Fruit fly (Drosophila melanogaster) whole organism, embryonic: Measurements from ENCODE around the gene IntS4.

Experiments used
- Atf-2 ChIP-seq: fragments of 200-800 bp; sonication (Bioruptor generic); optimal IDR thresholded peaks from 2 replicates; lab custom pipeline; 2016; ENCODE audit warnings: missing biosample characterization, missing genetic modification characterization
- Awh ChIP-seq: fragments of 200-800 bp; sonication (Bioruptor generic); IDR thresholded peaks from 2 replicates; pipeline ENCODE4, ENCODE4 v1.3.6; 2022; ENCODE audit warnings: missing biosample characterization, missing genetic modification characterization
- B-H2 ChIP-seq: fragments of 200-800 bp; sonication (Bioruptor generic); optimal IDR thresholded peaks from 2 replicates; lab custom pipeline; 2018; ENCODE audit warnings: missing biosample characterization, mild to moderate bottlenecking, missing genetic modification characterization
- C15 ChIP-seq: fragments of 200-800 bp; sonication (Bioruptor generic); IDR thresholded peaks from 3 replicates; pipeline ENCODE4 v1.3.6; 2022; ENCODE audit warnings: missing biosample characterization, missing genetic modification characterization
- CG10147 ChIP-seq: fragments of 200-800 bp; sonication (Bioruptor generic); optimal IDR thresholded peaks from 2 replicates; lab custom pipeline; 2019; ENCODE audit warnings: missing biosample characterization, mild to moderate bottlenecking, missing genetic modification characterization, moderate library complexity
- CG10267 ChIP-seq: fragments of 200-800 bp; sonication (Bioruptor generic); optimal IDR thresholded peaks from 2 replicates; lab custom pipeline; 2018; ENCODE audit warnings: missing biosample characterization, mild to moderate bottlenecking, missing genetic modification characterization, moderate library complexity
- CG10431 ChIP-seq: fragments of 200-800 bp; sonication (Bioruptor generic); optimal IDR thresholded peaks from 3 replicates; lab custom pipeline; 2018; ENCODE audit warnings: missing biosample characterization, mild to moderate bottlenecking, missing genetic modification characterization
- CG11093 ChIP-seq: fragments of 200-800 bp; sonication (Bioruptor generic); IDR thresholded peaks from 3 replicates; pipeline ENCODE4 v1.3.6; 2022; ENCODE audit warnings: missing biosample characterization, missing genetic modification characterization
- CG12219 ChIP-seq: fragments of 200-800 bp; sonication (Bioruptor generic); optimal IDR thresholded peaks from 3 replicates; lab custom pipeline; 2018; ENCODE audit warnings: missing biosample characterization, mild to moderate bottlenecking, missing genetic modification characterization
- CG14014 ChIP-seq: fragments of 200-800 bp; sonication (Bioruptor generic); IDR thresholded peaks from 2 replicates; pipeline ENCODE4 v1.3.6; 2022; ENCODE audit warnings: missing biosample characterization, missing genetic modification characterization
- CG15479 ChIP-seq: fragments of 200-800 bp; sonication (Bioruptor generic); optimal IDR thresholded peaks from 3 replicates; lab custom pipeline; 2019; ENCODE audit warnings: missing biosample characterization, mild to moderate bottlenecking, missing genetic modification characterization, moderate library complexity
- CG1602 ChIP-seq: fragments of 200-800 bp; sonication (Bioruptor generic); optimal IDR thresholded peaks from 3 replicates; lab custom pipeline; 2016; ENCODE audit warnings: missing biosample characterization, missing genetic modification characterization
- CG1647 ChIP-seq: fragments of 200-800 bp; sonication (Bioruptor generic); optimal IDR thresholded peaks from 3 replicates; lab custom pipeline; 2016; ENCODE audit warnings: missing biosample characterization, missing genetic modification characterization
- CG17612 ChIP-seq: fragments of 200-800 bp; sonication (Bioruptor generic); IDR thresholded peaks from 2 replicates; pipeline ENCODE4 v1.3.6; 2022; ENCODE audit warnings: missing biosample characterization, missing genetic modification characterization
- CG18619 ChIP-seq: fragments of 200-800 bp; sonication (Bioruptor generic); optimal IDR thresholded peaks from 3 replicates; lab custom pipeline; 2017; ENCODE audit warnings: missing biosample characterization, mild to moderate bottlenecking, missing genetic modification characterization
- CG3065 ChIP-seq: fragments of 200-800 bp; sonication (Bioruptor generic); optimal IDR thresholded peaks from 2 replicates; lab custom pipeline; 2016; ENCODE audit warnings: missing biosample characterization, missing genetic modification characterization
- CG33213 ChIP-seq: fragments of 200-800 bp; sonication (Bioruptor generic); optimal IDR thresholded peaks from 3 replicates; lab custom pipeline; 2016; ENCODE audit warnings: missing biosample characterization, missing genetic modification characterization
- CG34376 ChIP-seq: fragments of 200-800 bp; sonication (Bioruptor generic); optimal IDR thresholded peaks from 2 replicates; lab custom pipeline; 2018; ENCODE audit warnings: missing biosample characterization, mild to moderate bottlenecking, missing genetic modification characterization
- CG43689 ChIP-seq: fragments of 200-800 bp; sonication (Bioruptor generic); IDR thresholded peaks from 2 replicates; pipeline ENCODE4 v1.3.6; 2022; ENCODE audit warnings: missing biosample characterization, missing genetic modification characterization
- CG8290 ChIP-seq, 3 experiments: fragments of 200-800 bp; sonication (Bioruptor generic); optimal IDR thresholded peaks; 2 replicates each; lab custom pipeline; 2016 to 2019; ENCODE audit warnings: missing biosample characterization in 3 of 3, missing genetic modification characterization in 3 of 3, mild to moderate bottlenecking in 2 of 3, moderate library complexity in 1 of 3
- CG9817 ChIP-seq: fragments of 200-800 bp; sonication (Bioruptor generic); optimal IDR thresholded peaks from 2 replicates; lab custom pipeline; 2018; ENCODE audit warnings: missing biosample characterization, mild to moderate bottlenecking, missing genetic modification characterization, moderate library complexity
- D19A ChIP-seq: fragments of 200-800 bp; optimal IDR thresholded peaks from 3 replicates; lab custom pipeline; 2019; ENCODE audit warnings: missing biosample characterization, mild to moderate bottlenecking, missing genetic modification characterization, moderate library complexity
- Dbx ChIP-seq: fragments of 200-800 bp; sonication (Bioruptor generic); IDR thresholded peaks from 3 replicates; pipeline ENCODE4 v1.3.6; 2022; ENCODE audit warnings: missing biosample characterization, missing genetic modification characterization
- Dll ChIP-seq: fragments of 200-800 bp; sonication (Bioruptor generic); IDR thresholded peaks from 4 replicates; pipeline ENCODE4 v1.3.6; 2022; ENCODE audit warnings: missing biosample characterization, missing genetic modification characterization; ENCODE audit not compliant: partially characterized antibody
- Gsc ChIP-seq: fragments of 200-800 bp; sonication (Bioruptor generic); IDR thresholded peaks from 2 replicates; pipeline ENCODE4 v1.3.6; 2022; ENCODE audit warnings: missing biosample characterization, missing genetic modification characterization
- HHEX ChIP-seq: fragments of 200-800 bp; sonication (Bioruptor generic); optimal IDR thresholded peaks from 3 replicates; lab custom pipeline; 2017; ENCODE audit warnings: missing biosample characterization, mild to moderate bottlenecking, missing genetic modification characterization, missing genetic modification reagents
- Hr3 ChIP-seq: fragments of 200-800 bp; sonication (Bioruptor generic); optimal IDR thresholded peaks from 3 replicates; lab custom pipeline; 2016; ENCODE audit warnings: missing biosample characterization, missing genetic modification characterization
- Kr ChIP-seq: fragments of 200-800 bp; sonication (Bioruptor generic); optimal IDR thresholded peaks from 2 replicates; lab custom pipeline; 2017; ENCODE audit warnings: missing biosample characterization, mild to moderate bottlenecking, missing genetic modification characterization
- Lhr ChIP-seq: fragments of 200-800 bp; sonication (Bioruptor generic); optimal IDR thresholded peaks from 3 replicates; lab custom pipeline; 2017; ENCODE audit warnings: mild to moderate bottlenecking, missing biosample characterization, missing genetic modification reagents, missing genetic modification characterization
- Lpt ChIP-seq: fragments of >200 bp; optimal IDR thresholded peaks from 2 replicates; lab custom pipeline; 2018; ENCODE audit warnings: missing biosample characterization, missing genetic modification characterization
- MBD-R2 ChIP-seq: fragments of 200-800 bp; sonication (Bioruptor generic); IDR thresholded peaks from 2 replicates; pipeline ENCODE4 v1.3.6; 2022; ENCODE audit warnings: missing biosample characterization, missing genetic modification characterization
- Max ChIP-seq: fragments of 200-800 bp; sonication (Bioruptor generic); optimal IDR thresholded peaks from 2 replicates; lab custom pipeline; 2016; ENCODE audit warnings: missing biosample characterization, mild to moderate bottlenecking, missing genetic modification characterization
- Pdp1 ChIP-seq, 2 experiments: fragments of 200-800 bp; sonication (Bioruptor generic); optimal IDR thresholded peaks; 3 replicates each; lab custom pipeline; 2016; ENCODE audit warnings: missing biosample characterization in 2 of 2, missing genetic modification characterization in 2 of 2, mild to moderate bottlenecking in 1 of 2, moderate library complexity in 1 of 2
- Ravus ChIP-seq: fragments of 200-800 bp; sonication (Bioruptor generic); IDR thresholded peaks from 2 replicates; pipeline ENCODE4 v1.3.6; 2022; ENCODE audit warnings: missing biosample characterization, missing genetic modification characterization
- Usf ChIP-seq: fragments of 200-800 bp; sonication (Bioruptor generic); optimal IDR thresholded peaks from 2 replicates; lab custom pipeline; 2017; ENCODE audit warnings: missing genotype, missing biosample characterization, missing genetic modification characterization
- ac ChIP-seq: fragments of 200-800 bp; sonication (Bioruptor generic); optimal IDR thresholded peaks from 3 replicates; lab custom pipeline; 2017; ENCODE audit warnings: missing biosample characterization, mild to moderate bottlenecking, missing genetic modification characterization
- amos ChIP-seq: fragments of 200-800 bp; sonication (Bioruptor generic); IDR thresholded peaks from 2 replicates; pipeline ENCODE4 v1.3.6; 2022; ENCODE audit warnings: missing biosample characterization, missing genetic modification characterization; ENCODE audit not compliant: partially characterized antibody
- btn ChIP-seq: fragments of 200-800 bp; sonication (Bioruptor generic); optimal IDR thresholded peaks from 2 replicates; lab custom pipeline; 2016; ENCODE audit warnings: missing biosample characterization, missing genetic modification characterization
- dimm ChIP-seq: fragments of 200-800 bp; sonication (Bioruptor generic); IDR thresholded peaks from 2 replicates; pipeline ENCODE4 v1.3.6; 2022; ENCODE audit warnings: missing biosample characterization, missing genetic modification characterization
- dmrt11E ChIP-seq: fragments of 200-800 bp; sonication (Bioruptor generic); optimal IDR thresholded peaks from 3 replicates; lab custom pipeline; 2018; ENCODE audit warnings: missing biosample characterization, mild to moderate bottlenecking, missing genetic modification characterization, moderate library complexity
- hbn ChIP-seq: fragments of 200-800 bp; sonication (Bioruptor generic); IDR thresholded peaks from 2 replicates; pipeline ENCODE4 v1.3.6; 2022; ENCODE audit warnings: missing biosample characterization, missing genetic modification characterization; ENCODE audit not compliant: partially characterized antibody
- knrl ChIP-seq: fragments of 200-800 bp; sonication (Bioruptor generic); IDR thresholded peaks from 3 replicates; pipeline ENCODE4 v1.3.6; 2022; ENCODE audit warnings: missing biosample characterization, missing genetic modification characterization; ENCODE audit not compliant: partially characterized antibody
- p53 ChIP-seq: fragments of 200-800 bp; sonication (Bioruptor generic); optimal IDR thresholded peaks from 2 replicates; lab custom pipeline; 2016; ENCODE audit warnings: missing biosample characterization, missing genetic modification characterization
- pfk ChIP-seq: fragments of 200-800 bp; sonication (Bioruptor generic); optimal IDR thresholded peaks from 2 replicates; lab custom pipeline; 2018; ENCODE audit warnings: missing biosample characterization, mild to moderate bottlenecking, missing genetic modification characterization, moderate library complexity
- schlank ChIP-seq: fragments of 200-800 bp; sonication (Bioruptor generic); optimal IDR thresholded peaks from 2 replicates; lab custom pipeline; 2018; ENCODE audit warnings: missing biosample characterization, mild to moderate bottlenecking, missing genetic modification characterization
- sens ChIP-seq: fragments of 200-800 bp; sonication (Bioruptor generic); peaks from one replicate; lab custom pipeline; 2016; ENCODE audit warnings: missing biosample characterization, missing genetic modification characterization
- sim ChIP-seq: fragments of 200-800 bp; sonication (Bioruptor generic); IDR thresholded peaks from 2 replicates; pipeline ENCODE4 v1.3.6; 2022; ENCODE audit warnings: missing biosample characterization, missing genetic modification characterization
- slp2 ChIP-seq: fragments of 200-800 bp; sonication (Bioruptor generic); optimal IDR thresholded peaks from 2 replicates; lab custom pipeline; 2016; ENCODE audit warnings: missing biosample characterization, missing genetic modification characterization
- tgo ChIP-seq: fragments of 200-800 bp; sonication (Bioruptor generic); IDR thresholded peaks from 3 replicates; pipeline ENCODE4 v1.3.6; 2022; ENCODE audit warnings: missing biosample characterization, missing genetic modification characterization
- unc-4 ChIP-seq: fragments of 200-800 bp; sonication (Bioruptor generic); IDR thresholded peaks from 2 replicates; pipeline ENCODE4 v1.3.6; 2022; ENCODE audit warnings: missing biosample characterization, missing genetic modification characterization; ENCODE audit not compliant: partially characterized antibody
- yki ChIP-seq: fragments of >200 bp; optimal IDR thresholded peaks from 3 replicates; lab custom pipeline; 2018

Gene IntS4

DNA sequence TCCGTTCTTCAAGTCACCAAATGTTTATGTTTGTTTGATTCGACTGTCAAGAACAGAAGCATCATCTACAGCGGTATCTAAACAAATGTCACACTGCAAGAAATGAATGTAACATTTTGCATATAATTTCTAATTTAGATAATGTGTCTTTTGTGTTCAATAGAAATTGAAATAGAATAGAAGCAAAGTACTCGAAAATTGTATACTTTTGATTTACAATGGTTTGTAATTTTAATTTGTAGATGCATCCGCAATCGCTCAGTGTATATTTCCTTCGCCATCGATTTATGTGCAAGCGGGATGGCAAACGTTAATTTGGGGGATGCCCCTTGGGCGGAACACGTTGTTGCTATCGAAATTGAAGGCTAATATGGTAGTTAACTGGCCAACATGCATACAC, 20.4 kb downstream of the IntS4 start (continued):
- no peak for TF ChIP-seq btn (GFP tag; lab: Kevin White, UChicago)
- TF ChIP-seq Usf (GFP tag; lab: Kevin White, UChicago) = no peak
- no peak for TF ChIP-seq ac (GFP tag; lab: Kevin White, UChicago)
- TF ChIP-seq CG8290 (GFP tag; optimal IDR thresholded peaks at IDR 0.05; lab: Kevin White, UChicago) = peak; percentile 48
- TF ChIP-seq CG8290 (tag; optimal IDR thresholded peaks at IDR 0.05; lab: Kevin White, UChicago) = peak in 1 of 2 experiments; percentile 66
- peak; percentile 67 for TF ChIP-seq CG12219
- peak; percentile 54 for TF ChIP-seq D19A
- TF ChIP-seq B-H2 (GFP tag; lab: Kevin White, UChicago) = no peak
- 0 out of 2 replicates have a peak, but pooled peaks have one; percentile 7 for TF ChIP-seq CG17612 (GFP tag; lab: Robert Waterston, UW)
- TF ChIP-seq HHEX (GFP tag; lab: Kevin White, UChicago) = peak; percentile 26
- TF ChIP-seq CG15479 = no peak
- peak; percentile 29 for TF ChIP-seq Hr3 (GFP tag; lab: Kevin White, UChicago)
- peak; percentile 52 for TF ChIP-seq CG33213 (GFP tag; lab: Kevin White, UChicago)
- peak; percentile 89 for TF ChIP-seq sens (GFP tag; lab: Kevin White, UChicago)
- TF ChIP-seq dmrt11E = peak; percentile 64
- TF ChIP-seq Lhr (GFP tag; lab: Kevin White, UChicago) = no peak
- peak; percentile 61 for TF ChIP-seq CG10267 (tag; lab: Kevin White, UChicago)
- peak; percentile 42; the same call in 1 of the 2 replicates for TF ChIP-seq CG14014 (GFP tag; lab: Robert Waterston, UW)
- no peak for TF ChIP-seq CG3065 (GFP tag; lab: Kevin White, UChicago)
- peak; percentile 47; the same call in 1 of the 3 replicates for TF ChIP-seq CG11093 (GFP tag; lab: Robert Waterston, UW)
- peak; percentile 68 for TF ChIP-seq tgo (GFP tag; lab: Robert Waterston, UW)
- no peak for TF ChIP-seq CG10431 (GFP tag; lab: Kevin White, UChicago)
- no peak for TF ChIP-seq CG43689 (GFP tag; lab: Robert Waterston, UW)
- TF ChIP-seq amos (GFP tag; lab: Robert Waterston, UW) = no peak
- TF ChIP-seq C15 (GFP tag; lab: Robert Waterston, UW) = no peak
- TF ChIP-seq yki (lab: Kevin White, UChicago) = no peak
- TF ChIP-seq knrl (GFP tag; lab: Robert Waterston, UW) = no peak
- no peak for TF ChIP-seq Max
- no peak for TF ChIP-seq CG1647
- TF ChIP-seq hbn (GFP tag; lab: Robert Waterston, UW) = no peak
- TF ChIP-seq Awh (GFP tag; lab: Robert Waterston, UW) = peak; percentile 58
- 0 out of 3 replicates have a peak, but pooled peaks have one; percentile 45 for TF ChIP-seq Dbx (GFP tag; lab: Robert Waterston, UW)
- TF ChIP-seq Kr = no peak
- no peak for TF ChIP-seq Dll (GFP tag; lab: Robert Waterston, UW)
- peak; percentile 14 for TF ChIP-seq Atf-2
- TF ChIP-seq p53 (GFP tag; lab: Kevin White, UChicago) = no peak
- TF ChIP-seq CG34376 (GFP tag; lab: Kevin White, UChicago) = no peak
- no peak for TF ChIP-seq pfk (GFP tag; lab: Kevin White, UChicago)
- TF ChIP-seq schlank = no peak
- TF ChIP-seq slp2 = peak; percentile 61
- TF ChIP-seq CG9817 (tag; lab: Kevin White, UChicago) = peak; percentile 42
- no peak for TF ChIP-seq Gsc
- TF ChIP-seq sim (GFP tag; lab: Robert Waterston, UW) = no peak
- peak; percentile 32; the same call in 1 of the 2 replicates for TF ChIP-seq MBD-R2 (GFP tag; lab: Robert Waterston, UW)
- peak; percentile 27 for TF ChIP-seq CG1602
- TF ChIP-seq CG18619 (GFP tag; lab: Kevin White, UChicago) = peak; percentile 7
- TF ChIP-seq unc-4 (GFP tag; lab: Robert Waterston, UW) = no peak
- no peak for TF ChIP-seq Lpt
- peak; percentile 39 for TF ChIP-seq Ravus (GFP tag; lab: Robert Waterston, UW)
- peak; percentile 61 for TF ChIP-seq Pdp1 (GFP tag; optimal IDR thresholded peaks at IDR 0.05; lab: Kevin White, UChicago)
- TF ChIP-seq dimm (GFP tag; lab: Robert Waterston, UW) = 0 out of 2 replicates have a peak, but pooled peaks have one; percentile 14
- peak; percentile 51 for TF ChIP-seq CG10147 (GFP tag; lab: Kevin White, UChicago)
